Worm (Caenorhabditis elegans): ENCODE measurements around the gene nmad-1.

ce11 chrIII:5563680-5564079 lies 8.9 kb upstream of the nmad-1 start:
- TF ChIP-seq nhr-20 (tag; optimal IDR thresholded peaks at IDR 0.05), result peak; percentile 24
- TF ChIP-seq jun-1 (tag; optimal IDR thresholded peaks at IDR 0.05), result no peak
- no peak for TF ChIP-seq pax-3 (tag; optimal IDR thresholded peaks at IDR 0.05)
- TF ChIP-seq zag-1 (tag; optimal IDR thresholded peaks at IDR 0.05), result no peak
- TF ChIP-seq unc-86 (tag; optimal IDR thresholded peaks at IDR 0.05), result no peak
- TF ChIP-seq aly-2 (tag; optimal IDR thresholded peaks at IDR 0.05), result no peak
- TF ChIP-seq egl-27 (tag; optimal IDR thresholded peaks at IDR 0.05), result no peak
- no peak for TF ChIP-seq pqm-1 (tag; optimal IDR thresholded peaks at IDR 0.05)
- TF ChIP-seq F16B12.6 (tag; optimal IDR thresholded peaks at IDR 0.05), result no peak
